Fruit fly (Drosophila melanogaster) whole organism, embryonic: Measurements from ENCODE around the gene Mst89B.

Source experiments
- Adf1 ChIP-seq: fragments of 200-800 bp; sonication (Bioruptor generic); IDR thresholded peaks from 2 replicates; pipeline ENCODE4 v1.3.6; 2022; ENCODE audit warnings: missing biosample characterization, missing genetic modification characterization
- CG10543 ChIP-seq: fragments of 200-800 bp; sonication (Bioruptor generic); optimal IDR thresholded peaks from 3 replicates; lab custom pipeline; 2017; ENCODE audit warnings: missing biosample characterization, mild to moderate bottlenecking, missing genetic modification characterization, moderate library complexity
- CG11398 ChIP-seq: fragments of 200-800 bp; sonication (Bioruptor generic); optimal IDR thresholded peaks from 2 replicates; lab custom pipeline; 2016; ENCODE audit warnings: missing biosample characterization, missing genetic modification characterization
- CG12155 ChIP-seq: fragments of 200-800 bp; sonication (Bioruptor generic); optimal IDR thresholded peaks from 3 replicates; lab custom pipeline; 2016; ENCODE audit warnings: missing biosample characterization, missing genetic modification characterization
- CG12299 ChIP-seq: fragments of 200-800 bp; sonication (Bioruptor generic); optimal IDR thresholded peaks from 2 replicates; lab custom pipeline; 2018; ENCODE audit warnings: missing biosample characterization, mild to moderate bottlenecking, missing genetic modification characterization
- CG12659 ChIP-seq: fragments of 200-800 bp; sonication (Bioruptor generic); optimal IDR thresholded peaks from 3 replicates; lab custom pipeline; 2017; ENCODE audit warnings: mild to moderate bottlenecking, missing biosample characterization, missing genetic modification reagents, missing genetic modification characterization
- CG13287 ChIP-seq: fragments of 200-800 bp; sonication (Bioruptor generic); IDR thresholded peaks from 2 replicates; pipeline ENCODE4 v1.3.6; 2022; ENCODE audit warnings: missing biosample characterization, missing genetic modification characterization; ENCODE audit not compliant: partially characterized antibody
- CG13624 ChIP-seq: fragments of 200-800 bp; sonication (Bioruptor generic); optimal IDR thresholded peaks from 2 replicates; lab custom pipeline; 2016; ENCODE audit warnings: missing biosample characterization, missing genetic modification characterization
- CG14710 ChIP-seq: fragments of 200-800 bp; sonication (Bioruptor generic); optimal IDR thresholded peaks from 3 replicates; lab custom pipeline; 2019; ENCODE audit warnings: missing biosample characterization, mild to moderate bottlenecking, missing genetic modification characterization, moderate library complexity
- CG17802 ChIP-seq: fragments of 200-800 bp; sonication (Bioruptor generic); optimal IDR thresholded peaks from 2 replicates; lab custom pipeline; 2018; ENCODE audit warnings: missing biosample characterization, mild to moderate bottlenecking, missing genetic modification characterization, moderate library complexity
- CG2678 ChIP-seq: fragments of 200-800 bp; sonication (Bioruptor generic); optimal IDR thresholded peaks from 3 replicates; lab custom pipeline; 2019; ENCODE audit warnings: missing biosample characterization, mild to moderate bottlenecking, missing genetic modification characterization, moderate library complexity
- CG30403 ChIP-seq: fragments of 200-800 bp; sonication (Bioruptor generic); optimal IDR thresholded peaks from 3 replicates; lab custom pipeline; 2016; ENCODE audit warnings: missing biosample characterization, missing genetic modification characterization
- CG33557 ChIP-seq: fragments of 200-800 bp; sonication (Bioruptor generic); optimal IDR thresholded peaks from 2 replicates; lab custom pipeline; 2019; ENCODE audit warnings: missing biosample characterization, mild to moderate bottlenecking, missing genetic modification characterization, moderate library complexity
- CG34376 ChIP-seq: fragments of 200-800 bp; sonication (Bioruptor generic); optimal IDR thresholded peaks from 2 replicates; lab custom pipeline; 2018; ENCODE audit warnings: missing biosample characterization, mild to moderate bottlenecking, missing genetic modification characterization
- CG4617 ChIP-seq: fragments of 200-800 bp; sonication (Bioruptor generic); optimal IDR thresholded peaks from 3 replicates; lab custom pipeline; 2016; ENCODE audit warnings: missing biosample characterization, missing genetic modification characterization, borderline replicate concordance
- CG6654 ChIP-seq: fragments of 200-800 bp; sonication (Bioruptor generic); optimal IDR thresholded peaks from 2 replicates; lab custom pipeline; 2017; ENCODE audit warnings: missing biosample characterization, mild to moderate bottlenecking, missing genetic modification characterization
- CG6689 ChIP-seq: fragments of 200-800 bp; sonication (Bioruptor generic); IDR thresholded peaks from 2 replicates; pipeline ENCODE4 v1.3.6; 2022; ENCODE audit warnings: missing biosample characterization, missing genetic modification characterization
- CG7556 ChIP-seq: fragments of 200-800 bp; sonication (Bioruptor generic); optimal IDR thresholded peaks from 2 replicates; lab custom pipeline; 2017; ENCODE audit warnings: missing biosample characterization, mild to moderate bottlenecking, missing genetic modification characterization
- CG8359 ChIP-seq: fragments of 200-800 bp; sonication (Bioruptor generic); optimal IDR thresholded peaks from 2 replicates; lab custom pipeline; 2017; ENCODE audit warnings: missing biosample characterization, mild to moderate bottlenecking, missing genetic modification characterization, borderline replicate concordance
- CG8944 ChIP-seq: fragments of 200-800 bp; sonication (Bioruptor generic); optimal IDR thresholded peaks from 3 replicates; lab custom pipeline; 2016; ENCODE audit warnings: missing biosample characterization, missing genetic modification characterization
- CkIIα-i1 ChIP-seq: fragments of 200-800 bp; sonication (Bioruptor generic); IDR thresholded peaks from 2 replicates; pipeline ENCODE4 v1.3.6; 2022; ENCODE audit warnings: missing biosample characterization, missing genetic modification characterization
- Dbx ChIP-seq: fragments of 200-800 bp; sonication (Bioruptor generic); IDR thresholded peaks from 3 replicates; pipeline ENCODE4 v1.3.6; 2022; ENCODE audit warnings: missing biosample characterization, missing genetic modification characterization
- Doc2 ChIP-seq: fragments of 200-800 bp; sonication (Bioruptor generic); IDR thresholded peaks from 2 replicates; pipeline ENCODE4 v1.3.6; 2022; ENCODE audit warnings: missing biosample characterization, missing genetic modification characterization
- ERR ChIP-seq: fragments of 200-800 bp; sonication (Bioruptor generic); optimal IDR thresholded peaks from 2 replicates; lab custom pipeline; 2016; ENCODE audit warnings: missing biosample characterization, missing genetic modification characterization
- Ets97D ChIP-seq: fragments of 200-800 bp; sonication (Bioruptor generic); optimal IDR thresholded peaks from 3 replicates; lab custom pipeline; 2016; ENCODE audit warnings: missing biosample characterization, missing genetic modification characterization
- Fer2 ChIP-seq: fragments of 200-800 bp; sonication (Bioruptor generic); optimal IDR thresholded peaks from 2 replicates; lab custom pipeline; 2018; ENCODE audit warnings: missing biosample characterization, mild to moderate bottlenecking, missing genetic modification characterization, moderate library complexity
- Hmr ChIP-seq: fragments of 200-800 bp; sonication (Bioruptor generic); optimal IDR thresholded peaks from 3 replicates; lab custom pipeline; 2017; ENCODE audit warnings: mild to moderate bottlenecking, missing biosample characterization, missing genetic modification reagents, missing genetic modification characterization
- Hr51 ChIP-seq, 2 experiments: fragments of 200-800 bp; sonication (Bioruptor generic); optimal IDR thresholded peaks; 2 replicates in 1 of 2; 3 replicates in 1 of 2; lab custom pipeline; 2016 to 2018; ENCODE audit warnings: missing biosample characterization in 2 of 2, missing genetic modification characterization in 2 of 2, mild to moderate bottlenecking in 1 of 2, moderate library complexity in 1 of 2
- Lpt ChIP-seq: fragments of >200 bp; optimal IDR thresholded peaks from 2 replicates; lab custom pipeline; 2018; ENCODE audit warnings: missing biosample characterization, missing genetic modification characterization
- NC2β ChIP-seq: fragments of 200-800 bp; sonication (Bioruptor generic); optimal IDR thresholded peaks from 2 replicates; lab custom pipeline; 2016; ENCODE audit warnings: missing biosample characterization, missing genetic modification characterization
- Sox100B ChIP-seq: fragments of 200-800 bp; sonication (Bioruptor generic); optimal IDR thresholded peaks from 3 replicates; lab custom pipeline; 2018; ENCODE audit warnings: missing biosample characterization, mild to moderate bottlenecking, missing genetic modification characterization
- Usf ChIP-seq: fragments of 200-800 bp; sonication (Bioruptor generic); optimal IDR thresholded peaks from 2 replicates; lab custom pipeline; 2017; ENCODE audit warnings: missing genotype, missing biosample characterization, missing genetic modification characterization
- cwo ChIP-seq: fragments of 200-800 bp; sonication (Bioruptor generic); optimal IDR thresholded peaks from 3 replicates; lab custom pipeline; 2017; ENCODE audit warnings: missing biosample characterization, missing genetic modification characterization, mild to moderate bottlenecking, moderate library complexity, missing genetic modification reagents
- dpn ChIP-seq, 2 experiments: fragments of 200-800 bp; sonication (Bioruptor generic); optimal IDR thresholded peaks; 3 replicates each; lab custom pipeline; 2016; ENCODE audit warnings: missing biosample characterization in 2 of 2, missing genetic modification characterization in 2 of 2
- grn ChIP-seq: fragments of 200-800 bp; sonication (Bioruptor generic); optimal IDR thresholded peaks from 3 replicates; lab custom pipeline; 2017; ENCODE audit warnings: missing biosample characterization, missing genetic modification characterization
- h ChIP-seq: fragments of >200 bp; optimal IDR thresholded peaks from 2 replicates; lab custom pipeline; 2017
- hth ChIP-seq: fragments of >200 bp; optimal IDR thresholded peaks from 2 replicates; lab custom pipeline; 2017; ENCODE audit warnings: inconsistent platforms
- inv ChIP-seq: fragments of 200-800 bp; sonication (Bioruptor generic); IDR thresholded peaks from 2 replicates; pipeline ENCODE4 v1.3.6; 2022; ENCODE audit warnings: missing biosample characterization, missing genetic modification characterization; ENCODE audit not compliant: partially characterized antibody
- jumu ChIP-seq: fragments of 200-800 bp; sonication (Bioruptor generic); optimal IDR thresholded peaks from 3 replicates; lab custom pipeline; 2016; ENCODE audit warnings: missing biosample characterization, missing genetic modification characterization
- kay ChIP-seq: fragments of 200-800 bp; sonication (Bioruptor generic); optimal IDR thresholded peaks from 2 replicates; lab custom pipeline; 2016; ENCODE audit warnings: missing biosample characterization, missing genetic modification characterization
- lab ChIP-seq: fragments of 200-800 bp; sonication (Bioruptor generic); optimal IDR thresholded peaks from 3 replicates; lab custom pipeline; 2017; ENCODE audit warnings: missing biosample characterization, missing genetic modification characterization, mild to moderate bottlenecking, moderate library complexity, missing genetic modification reagents
- luna ChIP-seq: fragments of 200-800 bp; sonication (Bioruptor generic); optimal IDR thresholded peaks from 2 replicates; lab custom pipeline; 2016; ENCODE audit warnings: missing biosample characterization, missing genetic modification characterization
- nerfin-2 ChIP-seq: fragments of 200-800 bp; sonication (Bioruptor generic); IDR thresholded peaks from 2 replicates; pipeline ENCODE4 v1.3.6; 2022; ENCODE audit warnings: missing biosample characterization, missing genetic modification characterization; ENCODE audit not compliant: partially characterized antibody
- sqz ChIP-seq: fragments of 200-800 bp; sonication (Bioruptor generic); optimal IDR thresholded peaks from 3 replicates; lab custom pipeline; 2018; ENCODE audit warnings: missing biosample characterization, mild to moderate bottlenecking, missing genetic modification characterization
- ssp ChIP-seq: fragments of 200-800 bp; sonication (Bioruptor generic); IDR thresholded peaks from 2 replicates; pipeline ENCODE4 v1.3.6; 2022; ENCODE audit warnings: missing biosample characterization, missing genetic modification characterization
- toy ChIP-seq: fragments of 200-800 bp; sonication (Bioruptor generic); IDR thresholded peaks from 2 replicates; pipeline ENCODE4 v1.3.6; 2022; ENCODE audit warnings: missing biosample characterization, missing genetic modification characterization
- tup ChIP-seq: fragments of 200-800 bp; sonication (Bioruptor generic); optimal IDR thresholded peaks from 2 replicates; lab custom pipeline; 2016; ENCODE audit warnings: missing biosample characterization, mild to moderate bottlenecking, missing genetic modification characterization, moderate library complexity
- unpg ChIP-seq: fragments of 200-800 bp; sonication (Bioruptor generic); optimal IDR thresholded peaks from 3 replicates; lab custom pipeline; 2018; ENCODE audit warnings: missing biosample characterization, mild to moderate bottlenecking, missing genetic modification characterization, moderate library complexity

Mst89B gene

DNA sequence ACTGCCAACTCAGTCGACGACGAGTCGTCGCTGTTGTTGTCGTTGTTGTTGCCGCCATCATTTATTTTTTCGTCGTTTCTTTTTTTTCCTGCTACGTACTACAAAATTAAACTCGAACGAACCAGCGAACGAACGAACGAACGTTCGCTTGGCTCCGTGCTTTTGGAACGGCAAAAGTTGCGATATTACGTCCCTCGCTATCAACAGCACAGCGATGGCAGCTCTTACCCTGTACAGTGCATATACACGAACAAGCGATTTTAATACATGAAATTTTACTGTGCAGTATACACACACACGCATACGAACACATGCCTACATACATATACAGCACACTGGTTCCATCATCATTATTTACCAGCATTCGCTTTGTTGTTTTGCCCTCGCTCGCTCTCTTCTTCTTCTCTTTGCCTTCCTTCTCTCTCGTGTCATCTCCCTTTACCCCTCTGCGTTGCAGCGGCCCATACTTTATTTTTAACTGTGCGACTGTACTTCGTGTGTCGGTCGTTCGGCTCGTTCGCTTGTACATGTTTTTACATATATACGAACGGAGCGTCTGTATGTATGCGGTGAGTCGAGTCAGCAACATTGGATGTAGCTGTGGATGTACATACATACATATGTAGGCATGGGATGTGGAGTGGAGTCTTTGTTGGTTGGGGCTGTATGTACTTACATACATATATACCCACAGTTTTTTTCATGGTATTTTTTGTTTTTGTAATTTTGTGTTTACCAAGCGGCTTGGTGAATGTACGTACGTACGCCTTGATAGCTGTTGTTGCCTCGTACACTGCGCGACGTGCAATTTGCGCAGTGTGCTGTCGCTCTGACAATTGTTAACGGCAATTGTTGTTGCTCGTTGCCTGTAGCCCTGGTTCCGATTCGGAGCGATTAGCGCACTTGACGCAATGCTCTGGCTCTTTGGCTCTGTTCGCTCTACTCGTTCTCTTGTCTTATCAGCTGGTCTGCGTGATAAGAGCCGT, 16.7 kb upstream of the Mst89B start (continued):
- TF ChIP-seq CG30403 (peak; percentile 28), Dbx (GFP tag; lab: Robert Waterston, UW) (no peak), nerfin-2 (GFP tag; lab: Robert Waterston, UW) (no peak), inv (GFP tag; lab: Robert Waterston, UW) (no peak), Ets97D (GFP tag; lab: Kevin White, UChicago) (peak; percentile 15), luna (GFP tag; lab: Kevin White, UChicago) (no peak), Adf1 (GFP tag; lab: Robert Waterston, UW) (no peak), kay (GFP tag; lab: Kevin White, UChicago) (peak; percentile 62), ERR (GFP tag; lab: Kevin White, UChicago) (peak; percentile 30), dpn (GFP tag; optimal IDR thresholded peaks at IDR 0.05; lab: Kevin White, UChicago) (peak in 1 of 2 experiments; percentile 23), CG4617 (GFP tag; lab: Kevin White, UChicago) (no peak), CG8359 (no peak), Fer2 (tag; lab: Kevin White, UChicago) (peak; percentile 32), Sox100B (GFP tag; lab: Kevin White, UChicago) (no peak), lab (GFP tag; lab: Kevin White, UChicago) (peak; percentile 58), hth (lab: Kevin White, UChicago) (no peak), CG14710 (tag; lab: Kevin White, UChicago) (peak; percentile 18), toy (GFP tag; lab: Robert Waterston, UW) (no peak), Usf (no peak), CG12155 (GFP tag; lab: Kevin White, UChicago) (peak; percentile 80), CG12299 (peak; percentile 35), CG17802 (tag; lab: Kevin White, UChicago) (no peak), CG13624 (GFP tag; lab: Kevin White, UChicago) (peak; percentile 74), tup (GFP tag; lab: Kevin White, UChicago) (no peak), Doc2 (GFP tag; lab: Robert Waterston, UW) (no peak), CG33557 (peak; percentile 34), h (lab: Kevin White, UChicago) (no peak), CG7556 (peak; percentile 22), grn (peak; percentile 88), CG10543 (GFP tag; lab: Kevin White, UChicago) (peak; percentile 99), sqz (GFP tag; lab: Kevin White, UChicago) (peak; percentile 96), CkIIα-i1 (GFP tag; lab: Robert Waterston, UW) (no peak), Hr51 (GFP tag; optimal IDR thresholded peaks at IDR 0.05; lab: Kevin White, UChicago) (peak; percentile 3 to 35), CG34376 (peak; percentile 52), Lpt (GFP tag; lab: Kevin White, UChicago) (peak; percentile 50), unpg (GFP tag; lab: Kevin White, UChicago) (no peak), NC2β (GFP tag; lab: Kevin White, UChicago) (no peak), Hmr (GFP tag; lab: Kevin White, UChicago) (peak; percentile 63), CG6654 (GFP tag; lab: Kevin White, UChicago) (no peak), CG8944 (GFP tag; lab: Kevin White, UChicago) (no peak), cwo (peak; percentile 68), CG2678 (tag; lab: Kevin White, UChicago) (peak; percentile 57), CG12659 (GFP tag; lab: Kevin White, UChicago) (peak; percentile 81), jumu (GFP tag; lab: Kevin White, UChicago) (peak; percentile 2), CG13287 (GFP tag; lab: Robert Waterston, UW) (no peak), CG11398 (peak; percentile 7), CG6689 (no peak), ssp (GFP tag; lab: Robert Waterston, UW) (no peak)
